Fruit fly (Drosophila melanogaster): ENCODE measurements around the gene CG14104.

Gene CG14104

DNA sequence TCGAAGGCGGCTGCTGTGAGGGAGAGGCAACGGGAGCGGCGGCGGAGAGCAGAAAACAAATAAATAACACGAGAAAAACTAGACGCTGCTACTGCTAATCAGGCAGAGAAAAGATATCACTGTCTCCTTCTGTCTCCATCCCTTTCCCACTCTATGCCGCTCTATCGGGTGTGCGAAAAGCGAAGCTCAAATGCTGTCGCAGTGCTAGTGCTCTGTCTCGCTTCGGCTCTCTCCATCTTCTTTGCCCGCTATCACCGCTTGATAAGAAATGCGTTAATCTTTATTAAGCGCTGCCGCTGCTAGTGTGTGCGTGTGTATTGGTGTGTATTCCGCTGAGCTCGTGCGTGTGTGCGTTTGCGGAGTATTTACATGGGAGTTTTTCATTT, 15.3 kb downstream of the CG14104 start:
- TF ChIP-seq CG6808 (GFP tag; optimal IDR thresholded peaks at IDR 0.05) (no peak), CG15336 (GFP tag; IDR thresholded peaks at IDR 0.05) (peak; percentile 59), Eip78C (GFP tag) (no peak), CG8119 (GFP tag; IDR thresholded peaks at IDR 0.05) (0 out of 3 replicates have a peak, but pooled peaks have one; percentile 19), Lpt (GFP tag; optimal IDR thresholded peaks at IDR 0.05) (peak; percentile 45), CG3032 (tag; optimal IDR thresholded peaks at IDR 0.05) (no peak), ss (GFP tag; optimal IDR thresholded peaks at IDR 0.05) (peak in 1 of 2 experiments; percentile 10), CG9139 (GFP tag; optimal IDR thresholded peaks at IDR 0.05) (no peak), eg (GFP tag; IDR thresholded peaks at IDR 0.05) (peak; percentile 41; the same call in 1 of the 3 replicates), Hr39 (GFP tag; optimal IDR thresholded peaks at IDR 0.05) (no peak), CG10631 (GFP tag; optimal IDR thresholded peaks at IDR 0.05) (no peak), CG32006 (GFP tag; optimal IDR thresholded peaks at IDR 0.05) (no peak), CG11294 (GFP tag; IDR thresholded peaks at IDR 0.05) (no peak), fd85E (GFP tag; optimal IDR thresholded peaks at IDR 0.05) (no peak), CG1621 (tag; optimal IDR thresholded peaks at IDR 0.05) (no peak), CG8632 (GFP tag; optimal IDR thresholded peaks at IDR 0.05) (no peak), net (GFP tag; optimal IDR thresholded peaks at IDR 0.05) (no peak), CG10669 (GFP tag; optimal IDR thresholded peaks at IDR 0.05) (no peak), CG11762 (GFP tag; optimal IDR thresholded peaks at IDR 0.05; ENCODE audit: insufficient read depth) (no peak), Ets21C (GFP tag; optimal IDR thresholded peaks at IDR 0.05) (no peak), CG6792 (GFP tag; optimal IDR thresholded peaks at IDR 0.05) (no peak), esn (GFP tag; optimal IDR thresholded peaks at IDR 0.05) (no peak), Eip75B (GFP tag; optimal IDR thresholded peaks at IDR 0.05) (no peak), dsx (GFP tag; optimal IDR thresholded peaks at IDR 0.05; ENCODE audit: poor library complexity, severe bottlenecking) (peak; percentile 24), fd59A (GFP tag; optimal IDR thresholded peaks at IDR 0.05) (no peak), Hr38 (GFP tag; optimal IDR thresholded peaks at IDR 0.05) (no peak), CG31627 (GFP tag; optimal IDR thresholded peaks at IDR 0.05) (no peak), cyc (GFP tag; optimal IDR thresholded peaks at IDR 0.05) (no peak), CG34406 (GFP tag; optimal IDR thresholded peaks at IDR 0.05) (no peak), CG4318 (GFP tag; optimal IDR thresholded peaks at IDR 0.05) (no peak), Blimp-1 (GFP tag; optimal IDR thresholded peaks at IDR 0.05) (no peak), CG6854 (GFP tag; optimal IDR thresholded peaks at IDR 0.05) (no peak), dac (GFP tag; optimal IDR thresholded peaks at IDR 0.05) (no peak), topi (GFP tag; optimal IDR thresholded peaks at IDR 0.05) (no peak), CG6163 (GFP tag; IDR thresholded peaks at IDR 0.05) (peak; percentile 49; the same call in 1 of the 3 replicates), OdsH (GFP tag; optimal IDR thresholded peaks at IDR 0.05) (no peak), fkh (GFP tag; optimal IDR thresholded peaks at IDR 0.05) (peak; percentile 98)

DNA sequence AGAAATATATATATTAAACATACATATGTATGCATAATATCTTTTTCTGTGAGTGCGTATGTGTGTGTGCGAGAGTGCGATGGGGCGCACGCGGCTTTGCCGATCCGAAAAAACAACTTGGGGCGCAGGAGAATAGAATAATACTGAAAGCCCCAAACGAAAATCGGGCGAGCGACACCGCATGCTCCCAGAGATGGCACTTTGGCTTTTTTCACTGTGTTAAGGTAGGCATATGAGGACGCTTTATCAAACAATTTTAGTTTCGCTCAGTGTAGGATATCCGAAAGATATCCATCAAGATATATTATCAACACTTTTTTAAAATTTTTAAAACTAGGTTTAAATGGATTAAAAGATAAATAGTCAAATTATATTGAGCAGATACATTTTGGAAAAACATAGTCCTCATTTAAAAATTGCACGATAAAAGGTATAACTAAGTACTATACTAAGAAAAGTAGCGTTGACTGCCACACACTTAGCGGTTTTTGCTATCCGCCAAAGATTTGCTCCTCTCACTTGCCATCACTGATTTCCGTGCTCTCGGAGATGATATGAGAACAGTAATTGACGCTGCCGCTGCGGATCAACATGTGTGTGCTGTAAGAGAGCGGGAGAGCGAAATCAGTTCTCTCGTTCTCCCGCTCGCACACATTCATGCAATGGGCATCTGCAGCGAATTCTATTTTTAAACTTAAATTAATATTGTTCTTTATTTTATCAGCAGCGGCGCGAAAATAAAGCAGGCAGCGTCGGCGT, 15.9 kb downstream of the CG14104 start:
- TF ChIP-seq Hr38 (GFP tag; optimal IDR thresholded peaks at IDR 0.05) (no peak), CG6163 (GFP tag; IDR thresholded peaks at IDR 0.05) (peak; percentile 59; the same call in 2 of the 3 replicates), dsx (GFP tag; optimal IDR thresholded peaks at IDR 0.05; ENCODE audit: poor library complexity, severe bottlenecking) (peak; percentile 9), fkh (GFP tag; optimal IDR thresholded peaks at IDR 0.05) (no peak), CG8119 (GFP tag; IDR thresholded peaks at IDR 0.05) (peak; percentile 63), achi (GFP tag; optimal IDR thresholded peaks at IDR 0.05) (peak; percentile 55), dac (GFP tag; optimal IDR thresholded peaks at IDR 0.05) (peak; percentile 42), CG9139 (GFP tag; optimal IDR thresholded peaks at IDR 0.05) (peak; percentile 24), eg (GFP tag; IDR thresholded peaks at IDR 0.05) (peak; percentile 41; the same call in 2 of the 3 replicates), CG15336 (GFP tag; IDR thresholded peaks at IDR 0.05) (no peak; the same call in 1 of the 2 replicates), CG10669 (GFP tag; optimal IDR thresholded peaks at IDR 0.05) (peak; percentile 64), CG6854 (GFP tag; optimal IDR thresholded peaks at IDR 0.05) (peak; percentile 4), Gug (GFP tag; IDR thresholded peaks at IDR 0.05) (no peak; the same call in 1 of the 2 replicates), Blimp-1 (GFP tag; optimal IDR thresholded peaks at IDR 0.05) (peak; percentile 36), acj6 (GFP tag; optimal IDR thresholded peaks at IDR 0.05) (peak; percentile 55), Sox14 (GFP tag; optimal IDR thresholded peaks at IDR 0.05) (peak; percentile 65), pdm3 (GFP tag; optimal IDR thresholded peaks at IDR 0.05) (peak; percentile 73), svp (GFP tag) (peak; percentile 91), Sox102F (GFP tag; optimal IDR thresholded peaks at IDR 0.05) (peak; percentile 63), Ets96B (tag; optimal IDR thresholded peaks at IDR 0.05) (peak; percentile 63), Hr4 (GFP tag; optimal IDR thresholded peaks at IDR 0.05) (peak; percentile 63), CG6792 (GFP tag; optimal IDR thresholded peaks at IDR 0.05) (peak; percentile 58), CG3032 (tag; optimal IDR thresholded peaks at IDR 0.05) (peak; percentile 62), ss (GFP tag; optimal IDR thresholded peaks at IDR 0.05) (peak; percentile 49 to 62), fd59A (GFP tag; optimal IDR thresholded peaks at IDR 0.05) (peak; percentile 51), Lpt (GFP tag; optimal IDR thresholded peaks at IDR 0.05) (no peak), Eip78C (GFP tag) (peak; percentile 95), Hr39 (GFP tag; optimal IDR thresholded peaks at IDR 0.05) (peak; percentile 72), CG34406 (GFP tag; optimal IDR thresholded peaks at IDR 0.05) (peak; percentile 49)
